Worm (Caenorhabditis elegans) whole organism, L2 larva: ENCODE data around the gene dpy-8.

Source experiments
- C34F6.9 ChIP-seq: fragments of 150-350 bp; optimal IDR thresholded peaks from 2 replicates; lab custom pipeline; 2014; ENCODE audit warnings: missing biosample characterization, missing genetic modification characterization
- F13H6.1 ChIP-seq: sonication (generic microtip); optimal IDR thresholded peaks from 2 replicates; lab custom pipeline; 2016; ENCODE audit warnings: missing genetic modification characterization, missing compliant biosample characterization
- alr-1 ChIP-seq: fragments of 150-350 bp; optimal IDR thresholded peaks from 2 replicates; lab custom pipeline; 2014; ENCODE audit warnings: missing biosample characterization, missing genetic modification characterization
- aly-2 ChIP-seq: fragments of 150-350 bp; optimal IDR thresholded peaks from 2 replicates; lab custom pipeline; 2014; ENCODE audit warnings: missing biosample characterization, missing genetic modification characterization
- blmp-1 ChIP-seq: sonication (generic microtip); optimal IDR thresholded peaks from 2 replicates; lab custom pipeline; 2017; ENCODE audit warnings: missing genetic modification characterization, mild to moderate bottlenecking, missing compliant biosample characterization, antibody characterized with exemption, moderate library complexity; ENCODE audit not compliant: insufficient read depth
- ceh-16 ChIP-seq: fragments of 150-350 bp; optimal IDR thresholded peaks from 2 replicates; lab custom pipeline; 2014; ENCODE audit warnings: missing biosample characterization, missing genetic modification characterization
- egl-27 ChIP-seq: sonication (generic microtip); optimal IDR thresholded peaks from 3 replicates; lab custom pipeline; 2017; ENCODE audit warnings: missing biosample characterization, missing genetic modification reagents, missing genetic modification characterization
- elt-1 ChIP-seq: fragments of 150-350 bp; optimal IDR thresholded peaks from 2 replicates; lab custom pipeline; 2014; ENCODE audit warnings: missing biosample characterization, missing genetic modification characterization
- elt-3 ChIP-seq: sonication (generic microtip); optimal IDR thresholded peaks from 2 replicates; lab custom pipeline; 2017; ENCODE audit warnings: missing biosample characterization, missing genetic modification characterization
- fos-1 ChIP-seq: fragments of 150-350 bp; optimal IDR thresholded peaks from 2 replicates; lab custom pipeline; 2014; ENCODE audit warnings: missing biosample characterization, missing genetic modification characterization
- lin-11 ChIP-seq: fragments of 150-350 bp; sonication (generic microtip); optimal IDR thresholded peaks from 2 replicates; lab custom pipeline; 2014; ENCODE audit warnings: missing biosample characterization, missing genetic modification characterization, inconsistent platforms, mixed read lengths
- lin-39 ChIP-seq: fragments of 150-350 bp; optimal IDR thresholded peaks from 2 replicates; lab custom pipeline; 2014; ENCODE audit warnings: missing biosample characterization, missing genetic modification reagents, missing genetic modification characterization
- mab-5 ChIP-seq: fragments of 150-350 bp; optimal IDR thresholded peaks from 2 replicates; lab custom pipeline; 2014; ENCODE audit warnings: missing biosample characterization, missing genetic modification characterization
- mbf-1 ChIP-seq: sonication (generic microtip); optimal IDR thresholded peaks from 2 replicates; lab custom pipeline; 2017; ENCODE audit warnings: missing biosample characterization, missing genetic modification characterization
- mdl-1 ChIP-seq, 2 experiments: fragments of 150-350 bp in 1 of 2; sonication (generic microtip) in 1 of 2; optimal IDR thresholded peaks; 2 replicates each; lab custom pipeline; 2017; ENCODE audit warnings: missing biosample characterization in 2 of 2, missing genetic modification characterization in 2 of 2
- nhr-129 ChIP-seq: fragments of 150-350 bp; optimal IDR thresholded peaks from 2 replicates; lab custom pipeline; 2014; ENCODE audit warnings: missing biosample characterization, missing genetic modification characterization
- nhr-23 ChIP-seq: fragments of 150-350 bp; optimal IDR thresholded peaks from 2 replicates; lab custom pipeline; 2014; ENCODE audit warnings: missing biosample characterization, missing genetic modification reagents, missing genetic modification characterization
- nhr-237 ChIP-seq: fragments of 150-350 bp; optimal IDR thresholded peaks from 2 replicates; lab custom pipeline; 2014; ENCODE audit warnings: missing biosample characterization, missing genetic modification characterization
- nhr-25 ChIP-seq: fragments of 150-350 bp; sonication (generic microtip); optimal IDR thresholded peaks from 3 replicates; lab custom pipeline; 2014; ENCODE audit warnings: missing biosample characterization, missing genetic modification characterization
- nhr-6 ChIP-seq: fragments of 150-350 bp; optimal IDR thresholded peaks from 2 replicates; lab custom pipeline; 2014; ENCODE audit warnings: missing biosample characterization, missing genetic modification characterization
- peb-1 ChIP-seq: fragments of 150-350 bp; optimal IDR thresholded peaks from 2 replicates; lab custom pipeline; 2014; ENCODE audit warnings: missing biosample characterization, missing genetic modification characterization
- sem-4 ChIP-seq: fragments of 150-350 bp; optimal IDR thresholded peaks from 2 replicates; lab custom pipeline; 2014; ENCODE audit warnings: missing biosample characterization, missing genetic modification reagents, missing genetic modification characterization
- sma-3 ChIP-seq: sonication (generic microtip); optimal IDR thresholded peaks from 2 replicates; lab custom pipeline; 2016; ENCODE audit warnings: missing genetic modification reagents, missing genetic modification characterization, missing compliant biosample characterization
- sma-9 ChIP-seq, 2 experiments: fragments of 150-350 bp in 1 of 2; sonication (generic microtip) in 1 of 2; optimal IDR thresholded peaks; 2 replicates each; lab custom pipeline; 2014 to 2016; ENCODE audit warnings: missing genetic modification characterization in 2 of 2, mild to moderate bottlenecking in 1 of 2, missing biosample characterization in 1 of 2, missing compliant biosample characterization in 1 of 2, missing genetic modification reagents in 1 of 2, moderate library complexity in 1 of 2
- snpc-4 ChIP-seq: fragments of 150-350 bp; optimal IDR thresholded peaks from 2 replicates; lab custom pipeline; 2014; ENCODE audit warnings: missing biosample characterization, missing genetic modification characterization
- unc-55 ChIP-seq: fragments of 150-350 bp; sonication (generic microtip); optimal IDR thresholded peaks from 3 replicates; lab custom pipeline; 2014; ENCODE audit warnings: missing biosample characterization, missing genetic modification reagents, missing genetic modification characterization
- unc-62 ChIP-seq: fragments of 150-350 bp; optimal IDR thresholded peaks from 2 replicates; lab custom pipeline; 2014; ENCODE audit warnings: missing biosample characterization, missing genetic modification reagents, missing genetic modification characterization
- zag-1 ChIP-seq: fragments of 150-350 bp; optimal IDR thresholded peaks from 2 replicates; lab custom pipeline; 2014; ENCODE audit warnings: missing biosample characterization, missing genetic modification characterization
- ztf-1 ChIP-seq: fragments of 200-800 bp; sonication (Bioruptor generic); conservative IDR thresholded peaks from 2 replicates; pipeline ENCODE4 v1.3.6; 2022; ENCODE audit warnings: missing genetic modification characterization, missing compliant biosample characterization
- ztf-11 ChIP-seq: sonication (generic microtip); optimal IDR thresholded peaks from 2 replicates; lab custom pipeline; 2017; ENCODE audit warnings: missing biosample characterization, missing genetic modification characterization

Gene dpy-8

ce11 chrX:5133980-5134379 is 16.3 kb downstream of the dpy-8 start, which contains the start of gene tbc-7:
Gene tbc-7 (plus strand): TSS chrX:5134280.
- TF ChIP-seq lin-39, result no peak
- no peak for TF ChIP-seq ceh-16 (tag; lab: Kevin White, UChicago)
- no peak for TF ChIP-seq nhr-237 (tag; lab: Kevin White, UChicago)
- TF ChIP-seq, all 48 proteins: peak for 0

- TF ChIP-seq egl-27 (tag; lab: Kevin White, UChicago) (no peak), ztf-11 (tag; lab: Kevin White, UChicago) (no peak), unc-62 (no peak), ztf-1 (GFP tag; lab: Robert Waterston, UW) (no peak), peb-1 (no peak), fos-1 (tag; lab: Kevin White, UChicago) (no peak), mdl-1 (tag; optimal IDR thresholded peaks at IDR 0.05; lab: Kevin White, UChicago) (no peak), elt-3 (no peak), snpc-4 (no peak)
These were observed 18.5 kb downstream of the dpy-8 start for ce11 chrX:5131760-5132159.

- TF ChIP-seq sma-9 (GFP tag; optimal IDR thresholded peaks at IDR 0.05; lab: Kevin White, UChicago) (peak; percentile 20), sma-9 (tag; optimal IDR thresholded peaks at IDR 0.05; lab: Kevin White, UChicago) (no peak), nhr-129 (tag; lab: Kevin White, UChicago) (no peak)
These were observed 20.8 kb downstream of the dpy-8 start for ce11 chrX:5129447-5129846.

ce11 chrX:5124288-5124687 is 26.0 kb downstream of the dpy-8 start:
- TF ChIP-seq blmp-1 (tag; lab: Kevin White, UChicago) (no peak), snpc-4 (no peak), F13H6.1 (no peak), elt-1 (no peak), fos-1 (tag; lab: Kevin White, UChicago) (no peak)
- TF ChIP-seq, all 48 proteins: peak for 0

- no peak for TF ChIP-seq ztf-11 (tag; lab: Kevin White, UChicago)
- TF ChIP-seq mbf-1 (tag; lab: Kevin White, UChicago), result no peak
- no peak for TF ChIP-seq alr-1 (tag; lab: Kevin White, UChicago)
- no peak for TF ChIP-seq unc-55
- no peak for TF ChIP-seq lin-11 (tag; lab: Kevin White, UChicago)
- peak; percentile 48 for TF ChIP-seq fos-1 (tag; lab: Kevin White, UChicago)
- no peak for TF ChIP-seq zag-1 (tag; lab: Kevin White, UChicago)
- no peak for TF ChIP-seq sma-9 (GFP tag; optimal IDR thresholded peaks at IDR 0.05; lab: Kevin White, UChicago)
- no peak for TF ChIP-seq sma-9 (tag; optimal IDR thresholded peaks at IDR 0.05; lab: Kevin White, UChicago)
- TF ChIP-seq C34F6.9 (tag; lab: Kevin White, UChicago), result no peak
- TF ChIP-seq mab-5 (tag; lab: Kevin White, UChicago), result no peak
- TF ChIP-seq nhr-237 (tag; lab: Kevin White, UChicago), result no peak
- no peak for TF ChIP-seq sem-4 (tag; lab: Kevin White, UChicago)
- no peak for TF ChIP-seq aly-2 (tag; lab: Kevin White, UChicago)
- peak; percentile 51 for TF ChIP-seq nhr-129 (tag; lab: Kevin White, UChicago)
- no peak for TF ChIP-seq nhr-23 (tag; lab: Kevin White, UChicago)
- no peak for TF ChIP-seq nhr-25 (tag; lab: Kevin White, UChicago)
- peak; percentile 77 for TF ChIP-seq ceh-16 (tag; lab: Kevin White, UChicago)
- peak; percentile 35 for TF ChIP-seq F13H6.1
- TF ChIP-seq ztf-1 (GFP tag; lab: Robert Waterston, UW), result no peak
These were observed 27.4 kb downstream of the dpy-8 start for ce11 chrX:5122791-5123414.

- TF ChIP-seq nhr-6 (tag; lab: Kevin White, UChicago), result no peak
- TF ChIP-seq sma-3 (GFP tag; lab: Kevin White, UChicago), result peak; percentile 32
- TF ChIP-seq sma-9 (GFP tag; optimal IDR thresholded peaks at IDR 0.05; lab: Kevin White, UChicago), result peak; percentile 34
- TF ChIP-seq sma-9 (tag; optimal IDR thresholded peaks at IDR 0.05; lab: Kevin White, UChicago), result no peak
These were observed 27.9 kb downstream of the dpy-8 start for ce11 chrX:5122369-5122768.
